Fruit fly (Drosophila melanogaster): ENCODE results near the gene snRNP-U1-C.
A peak's percentile ranks its signal among the peaks of the same experiment; 100 is the strongest.

snRNP-U1-C gene

dm6 chr3R:18949896-18950295 is 33.6 kb downstream of the snRNP-U1-C start, which contains the start of gene CG43732 (continued):
- TF ChIP-seq Mes4 (GFP tag; optimal IDR thresholded peaks at IDR 0.05): no peak
- TF ChIP-seq CG17385 (GFP tag; optimal IDR thresholded peaks at IDR 0.05): no peak

- peak; percentile 90 for TF ChIP-seq GATAe (GFP tag; conservative IDR thresholded peaks at IDR 0.05)
- 0 out of 2 replicates have a peak, but pooled peaks have one; percentile 14 for TF ChIP-seq sna (GFP tag; IDR thresholded peaks at IDR 0.05; ENCODE audit: partially characterized antibody)
- peak; percentile 61; the same call in 1 of the 3 replicates for TF ChIP-seq row (GFP tag; IDR thresholded peaks at IDR 0.05)
- peak; percentile 85 for TF ChIP-seq ewg (GFP tag; optimal IDR thresholded peaks at IDR 0.05)
- TF ChIP-seq crol (GFP tag; IDR thresholded peaks at IDR 0.05): no peak
- peak; percentile 51 for TF ChIP-seq abd-A (tag; optimal IDR thresholded peaks at IDR 0.05)
- no peak for TF ChIP-seq slp2 (GFP tag; optimal IDR thresholded peaks at IDR 0.05)
- 0 out of 4 replicates have a peak, but pooled peaks have one; percentile 12 for TF ChIP-seq chinmo (GFP tag; IDR thresholded peaks at IDR 0.05; ENCODE audit: partially characterized antibody)
- peak; percentile 22 to 48 for TF ChIP-seq Trl (optimal IDR thresholded peaks at IDR 0.05)
- no peak for TF ChIP-seq Trl (GFP tag; optimal IDR thresholded peaks at IDR 0.05)
- TF ChIP-seq CG34422 (GFP tag; IDR thresholded peaks at IDR 0.05): no peak
- peak; percentile 7; the same call in 1 of the 2 replicates for TF ChIP-seq Adf1 (GFP tag; IDR thresholded peaks at IDR 0.05)
- peak; percentile 13 for TF ChIP-seq grn (GFP tag; optimal IDR thresholded peaks at IDR 0.05)
- no peak for TF ChIP-seq CG6272 (GFP tag; IDR thresholded peaks at IDR 0.05)
- no peak for TF ChIP-seq jumu (GFP tag; optimal IDR thresholded peaks at IDR 0.05)
Measured at dm6 chr3R:18949131-18949530, 34.3 kb downstream of the snRNP-U1-C start.

DNA sequence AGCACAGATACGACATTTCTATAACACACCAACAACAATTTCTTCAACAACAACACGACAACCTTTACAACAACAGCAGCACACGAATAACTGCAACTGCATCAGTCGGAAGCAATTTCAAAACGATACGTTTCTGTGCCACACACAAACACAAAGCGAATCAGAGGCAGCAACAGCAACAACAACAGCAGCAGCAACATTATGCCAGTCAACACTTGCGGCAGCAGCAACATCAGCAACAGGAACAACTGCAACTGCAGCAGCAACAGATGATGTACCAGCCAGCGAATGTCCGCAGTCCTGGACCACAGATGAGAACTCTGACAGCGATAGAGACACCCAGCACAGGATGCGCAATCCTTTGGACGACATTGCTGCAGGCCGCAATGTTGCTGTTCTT is 36.1 kb downstream of the snRNP-U1-C start:
- TF ChIP-seq CG7556 (GFP tag; optimal IDR thresholded peaks at IDR 0.05) (no peak), D19A (tag; optimal IDR thresholded peaks at IDR 0.05) (no peak), CG8478 (optimal IDR thresholded peaks at IDR 0.05) (peak; percentile 71), CG12236 (GFP tag; optimal IDR thresholded peaks at IDR 0.05) (no peak), pb (GFP tag; optimal IDR thresholded peaks at IDR 0.05) (no peak), lilli (GFP tag; optimal IDR thresholded peaks at IDR 0.05) (no peak)

Data from whole organism, embryonic.